Fruit fly (Drosophila melanogaster): ENCODE measurements around the gene Obp18a.
A peak's percentile ranks its signal among the peaks of the same experiment; 100 is the strongest.

DNA sequence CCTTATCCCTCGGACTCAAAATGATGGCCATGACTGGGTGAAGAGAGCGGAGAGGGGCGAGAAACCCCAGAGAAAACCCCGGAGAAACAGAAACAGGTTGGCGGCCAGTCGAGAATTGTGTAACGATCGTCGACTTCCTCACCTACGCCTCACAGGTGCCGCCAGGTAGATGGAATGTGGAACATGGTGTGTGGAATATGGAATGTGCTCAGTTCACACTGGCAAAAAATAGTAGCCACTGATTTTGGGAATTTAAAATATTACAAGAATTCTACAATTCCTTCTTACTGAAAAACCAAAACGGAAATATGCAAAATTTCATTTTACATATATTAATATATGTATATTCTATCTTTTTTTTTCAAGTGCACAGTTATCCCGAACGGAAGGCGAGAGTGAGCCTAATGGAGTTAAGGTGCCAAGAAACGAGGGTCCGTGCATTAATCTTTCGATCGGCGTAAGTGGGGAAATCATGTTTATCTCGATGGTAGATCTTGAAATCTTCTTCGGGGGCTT lies 20.3 kb upstream of the Obp18a start:
- peak in 1 of 2 experiments; percentile 13 for TF ChIP-seq eve (GFP tag; optimal IDR thresholded peaks at IDR 0.05)
- TF ChIP-seq BtbVII (GFP tag; optimal IDR thresholded peaks at IDR 0.05): peak; percentile 53
- peak; percentile 95 for TF ChIP-seq Blimp-1 (GFP tag; optimal IDR thresholded peaks at IDR 0.05)
- TF ChIP-seq h (optimal IDR thresholded peaks at IDR 0.05): no peak
